Worm (Caenorhabditis elegans): Measurements from ENCODE around the gene vha-6.

DNA sequence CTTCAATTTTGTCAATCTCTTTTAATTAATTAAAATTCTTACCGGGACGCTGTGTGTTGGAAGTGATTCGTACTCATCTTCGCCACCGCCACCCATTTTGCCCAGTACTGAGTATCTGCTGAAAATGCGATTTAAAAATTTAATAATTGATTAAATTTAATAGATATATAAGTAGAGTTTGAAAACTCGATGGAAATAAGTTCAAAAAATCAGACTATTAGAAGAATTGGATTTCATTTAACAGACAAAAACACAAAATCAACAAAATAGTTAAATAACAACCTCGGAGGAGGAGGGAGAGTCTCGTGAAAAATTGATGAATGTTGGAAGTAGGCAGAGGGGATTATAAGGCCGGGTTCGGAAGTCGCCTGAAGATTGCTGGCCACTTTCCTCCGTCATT, 33.7 kb upstream of the vha-6 start, which contains the start of gene mfn-1:
- TF ChIP-seq lsy-2 (tag; optimal IDR thresholded peaks at IDR 0.05) (no peak), ztf-4 (tag; optimal IDR thresholded peaks at IDR 0.05) (no peak), blmp-1 (tag; optimal IDR thresholded peaks at IDR 0.05) (no peak), C04F5.9 (tag; optimal IDR thresholded peaks at IDR 0.05) (no peak), elt-3 (tag; optimal IDR thresholded peaks at IDR 0.05) (no peak), ztf-11 (tag; optimal IDR thresholded peaks at IDR 0.05) (no peak), ama-1 (optimal IDR thresholded peaks at IDR 0.05) (no peak), pqm-1 (tag; optimal IDR thresholded peaks at IDR 0.05) (no peak), fos-1 (tag; optimal IDR thresholded peaks at IDR 0.05) (no peak)
